Worm (Caenorhabditis elegans) whole organism, late embryonic: ENCODE measurements around the gene H40L08.8.

ENCODE experiments used
- ets-4 ChIP-seq: sonication (generic microtip); optimal IDR thresholded peaks from 2 replicates; lab custom pipeline; 2016; ENCODE audit warnings: missing genetic modification characterization, missing compliant biosample characterization
- lin-11 ChIP-seq: fragments of 200-800 bp; sonication (Bioruptor generic); optimal IDR thresholded peaks from 2 replicates; lab custom pipeline; 2018; ENCODE audit warnings: mild to moderate bottlenecking, missing genetic modification characterization, missing compliant biosample characterization
- pqm-1 ChIP-seq: sonication (generic microtip); optimal IDR thresholded peaks from 2 replicates; lab custom pipeline; 2016; ENCODE audit warnings: missing genetic modification characterization, missing compliant biosample characterization
- unc-55 ChIP-seq: sonication (generic microtip); optimal IDR thresholded peaks from 2 replicates; lab custom pipeline; 2017; ENCODE audit warnings: missing biosample characterization, missing genetic modification reagents, missing genetic modification characterization

DNA sequence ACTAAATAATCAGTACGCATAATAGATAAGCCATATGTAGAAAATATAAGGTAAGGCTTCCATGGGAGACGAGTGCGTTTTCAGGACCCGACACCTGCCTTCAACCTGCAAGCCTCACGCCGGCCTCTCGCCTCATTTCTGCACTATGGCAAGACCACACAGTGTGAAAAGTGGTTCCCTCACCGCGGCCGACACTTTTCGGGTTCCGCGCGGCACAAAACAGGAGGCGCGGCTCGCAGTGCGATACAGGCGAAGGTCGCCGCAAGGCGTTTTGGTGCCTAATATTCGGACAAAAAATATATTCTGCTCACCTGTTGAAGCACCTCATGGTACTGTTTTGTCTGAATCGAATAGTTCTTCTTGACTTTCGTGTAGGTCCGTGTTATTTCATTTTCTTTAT, 7.3 kb downstream of the H40L08.8 start:
- TF ChIP-seq ets-4 (tag; lab: Kevin White, UChicago) (no peak), lin-11 (tag; lab: Kevin White, UChicago) (no peak), pqm-1 (no peak), unc-55 (GFP tag; lab: Kevin White, UChicago) (no peak)
